Fruit fly (Drosophila melanogaster): ENCODE measurements around the gene eIF5B.

DNA sequence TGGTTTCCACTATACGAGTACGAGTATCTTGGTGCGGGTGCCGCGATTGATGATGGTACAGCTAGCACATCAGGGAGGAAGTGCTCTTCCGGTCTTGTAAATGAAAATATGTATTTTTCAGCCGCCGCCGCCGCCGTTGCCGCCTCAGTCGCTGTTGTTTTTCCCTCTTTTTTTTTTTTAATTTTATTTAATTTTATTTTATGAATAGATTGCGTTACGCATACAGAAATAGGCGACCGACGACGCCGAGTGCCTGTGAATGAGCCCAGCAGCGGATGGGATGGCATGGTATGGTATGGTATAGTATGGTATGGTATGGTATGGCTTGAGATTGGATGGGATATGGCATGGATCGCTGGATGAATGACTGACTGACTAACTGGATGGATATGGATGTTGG, 74.0 kb downstream of the eIF5B start:
- TF ChIP-seq Drgx (GFP tag; IDR thresholded peaks at IDR 0.05), result 0 out of 2 replicates have a peak, but pooled peaks have one; percentile 27
- no peak for TF ChIP-seq CG34422 (GFP tag; IDR thresholded peaks at IDR 0.05)
- no peak for TF ChIP-seq amos (GFP tag; IDR thresholded peaks at IDR 0.05; ENCODE audit: partially characterized antibody)
- no peak for TF ChIP-seq Awh (GFP tag; IDR thresholded peaks at IDR 0.05)
- TF ChIP-seq shn (GFP tag; optimal IDR thresholded peaks at IDR 0.05), result no peak
- no peak for TF ChIP-seq HLHmδ (GFP tag; optimal IDR thresholded peaks at IDR 0.05)
- no peak for TF ChIP-seq Dp (GFP tag; optimal IDR thresholded peaks at IDR 0.05)
- TF ChIP-seq vfl (GFP tag; optimal IDR thresholded peaks at IDR 0.05), result no peak
- TF ChIP-seq gsb (GFP tag; IDR thresholded peaks at IDR 0.05), result no peak
- no peak for TF ChIP-seq CG11504 (tag; optimal IDR thresholded peaks at IDR 0.05)
- no peak for TF ChIP-seq Lim3 (GFP tag; IDR thresholded peaks at IDR 0.05)
